Worm (Caenorhabditis elegans) whole organism, late embryonic: ENCODE data around the gene tmd-2.

Experiments used
- C08G9.2 ChIP-seq: sonication (generic microtip); optimal IDR thresholded peaks from 2 replicates; lab custom pipeline; 2016; ENCODE audit warnings: mild to moderate bottlenecking, missing genetic modification characterization, moderate library complexity, missing compliant biosample characterization
- K02D7.2 ChIP-seq: sonication (generic microtip); optimal IDR thresholded peaks from 2 replicates; lab custom pipeline; 2017; ENCODE audit warnings: mild to moderate bottlenecking, missing genetic modification characterization, missing compliant biosample characterization
- Y22D7AL.16 ChIP-seq: sonication (generic microtip); optimal IDR thresholded peaks from 2 replicates; lab custom pipeline; 2016; ENCODE audit warnings: missing genetic modification characterization, missing compliant biosample characterization
- ceh-22 ChIP-seq: sonication (generic microtip); optimal IDR thresholded peaks from 2 replicates; lab custom pipeline; 2017; ENCODE audit warnings: missing biosample characterization, missing genetic modification characterization
- ceh-24 ChIP-seq: sonication (generic microtip); optimal IDR thresholded peaks from 2 replicates; lab custom pipeline; 2016; ENCODE audit warnings: mild to moderate bottlenecking, missing genetic modification characterization, missing compliant biosample characterization
- ceh-30 ChIP-seq: fragments of 150-350 bp; optimal IDR thresholded peaks from 2 replicates; lab custom pipeline; 2014; ENCODE audit warnings: missing biosample characterization, missing genetic modification characterization
- ceh-48 ChIP-seq: sonication (generic microtip); optimal IDR thresholded peaks from 2 replicates; lab custom pipeline; 2016; ENCODE audit warnings: missing genetic modification characterization, inconsistent platforms, missing compliant biosample characterization
- ceh-6 ChIP-seq: fragments of 200-800 bp; sonication (Bioruptor generic); optimal IDR thresholded peaks from 2 replicates; lab custom pipeline; 2018; ENCODE audit warnings: mild to moderate bottlenecking, missing genetic modification characterization, missing compliant biosample characterization
- ceh-9 ChIP-seq: sonication (generic microtip); optimal IDR thresholded peaks from 2 replicates; lab custom pipeline; 2016; ENCODE audit warnings: mild to moderate bottlenecking, missing genetic modification characterization, inconsistent platforms, missing compliant biosample characterization
- che-1 ChIP-seq: sonication (generic microtip); optimal IDR thresholded peaks from 2 replicates; lab custom pipeline; 2016; ENCODE audit warnings: mild to moderate bottlenecking, missing genetic modification characterization, missing compliant biosample characterization
- elt-2 ChIP-seq: sonication (generic microtip); optimal IDR thresholded peaks from 2 replicates; lab custom pipeline; 2016; ENCODE audit warnings: missing genetic modification reagents, missing genetic modification characterization, missing compliant biosample characterization
- elt-4 ChIP-seq: sonication (generic microtip); optimal IDR thresholded peaks from 2 replicates; lab custom pipeline; 2016; ENCODE audit warnings: missing genetic modification characterization, missing compliant biosample characterization
- ets-4 ChIP-seq: sonication (generic microtip); optimal IDR thresholded peaks from 2 replicates; lab custom pipeline; 2016; ENCODE audit warnings: missing genetic modification characterization, missing compliant biosample characterization
- eyg-1 ChIP-seq: sonication (generic microtip); optimal IDR thresholded peaks from 2 replicates; lab custom pipeline; 2016; ENCODE audit warnings: missing genotype, missing genetic modification characterization, missing compliant biosample characterization
- fax-1 ChIP-seq: sonication (generic microtip); optimal IDR thresholded peaks from 2 replicates; lab custom pipeline; 2016; ENCODE audit warnings: missing genotype, missing genetic modification characterization, missing compliant biosample characterization
- fkh-10 ChIP-seq: fragments of 150-350 bp; optimal IDR thresholded peaks from 2 replicates; lab custom pipeline; 2014; ENCODE audit warnings: missing biosample characterization, missing genetic modification reagents, missing genetic modification characterization
- fkh-6 ChIP-seq: sonication (generic microtip); optimal IDR thresholded peaks from 2 replicates; lab custom pipeline; 2016; ENCODE audit warnings: missing genetic modification characterization, missing compliant biosample characterization
- hlh-13 ChIP-seq: fragments of 200-800 bp; sonication (Bioruptor generic); optimal IDR thresholded peaks from 2 replicates; lab custom pipeline; 2018; ENCODE audit warnings: mild to moderate bottlenecking, missing genetic modification characterization, missing compliant biosample characterization
- hlh-15 ChIP-seq: sonication (generic microtip); optimal IDR thresholded peaks from 2 replicates; lab custom pipeline; 2016; ENCODE audit warnings: missing genetic modification characterization, missing compliant biosample characterization
- hlh-30 ChIP-seq: sonication (generic microtip); optimal IDR thresholded peaks from 2 replicates; lab custom pipeline; 2017; ENCODE audit warnings: antibody characterized with exemption, missing genetic modification characterization, missing compliant biosample characterization; ENCODE audit not compliant: insufficient read depth
- hlh-6 ChIP-seq: sonication (generic microtip); optimal IDR thresholded peaks from 2 replicates; lab custom pipeline; 2016; ENCODE audit warnings: missing genotype, missing genetic modification characterization, missing compliant biosample characterization
- hlh-8 ChIP-seq: sonication (generic microtip); optimal IDR thresholded peaks from 2 replicates; lab custom pipeline; 2016; ENCODE audit warnings: missing genotype, missing genetic modification characterization, missing compliant biosample characterization
- lim-6 ChIP-seq: sonication (generic microtip); optimal IDR thresholded peaks from 2 replicates; lab custom pipeline; 2016; ENCODE audit warnings: missing genetic modification characterization, missing compliant biosample characterization
- nfya-1 ChIP-seq: sonication (generic microtip); optimal IDR thresholded peaks from 2 replicates; lab custom pipeline; 2017; ENCODE audit warnings: missing genetic modification characterization, mild to moderate bottlenecking, missing compliant biosample characterization, antibody characterized with exemption, moderate library complexity
- nhr-11 ChIP-seq: fragments of 150-350 bp; optimal IDR thresholded peaks from 2 replicates; lab custom pipeline; 2014; ENCODE audit warnings: missing biosample characterization, missing genetic modification characterization
- odd-2 ChIP-seq: sonication (generic microtip); optimal IDR thresholded peaks from 2 replicates; lab custom pipeline; 2017; ENCODE audit warnings: antibody characterized with exemption, mild to moderate bottlenecking, missing genetic modification characterization, missing compliant biosample characterization
- pat-9 ChIP-seq: fragments of 200-800 bp; sonication (Bioruptor generic); optimal IDR thresholded peaks from 2 replicates; lab custom pipeline; 2018; ENCODE audit warnings: mild to moderate bottlenecking, missing genetic modification characterization, moderate library complexity, missing compliant biosample characterization
- pha-2 ChIP-seq: sonication (generic microtip); optimal IDR thresholded peaks from 2 replicates; lab custom pipeline; 2017; ENCODE audit warnings: mild to moderate bottlenecking, missing genetic modification characterization, missing compliant biosample characterization
- pha-4 ChIP-seq: fragments of 150-350 bp; optimal IDR thresholded peaks from 2 replicates; lab custom pipeline; 2018; ENCODE audit warnings: missing biosample characterization, missing genetic modification reagents, missing genetic modification characterization
- pqm-1 ChIP-seq: sonication (generic microtip); optimal IDR thresholded peaks from 2 replicates; lab custom pipeline; 2016; ENCODE audit warnings: missing genetic modification characterization, missing compliant biosample characterization
- ref-2 ChIP-seq: sonication (generic microtip); optimal IDR thresholded peaks from 2 replicates; lab custom pipeline; 2016; ENCODE audit warnings: missing genetic modification characterization, missing compliant biosample characterization
- rnt-1 ChIP-seq: sonication (generic microtip); optimal IDR thresholded peaks from 2 replicates; lab custom pipeline; 2016; ENCODE audit warnings: missing genetic modification characterization, missing compliant biosample characterization
- sdc-2 ChIP-seq: sonication (generic microtip); optimal IDR thresholded peaks from 2 replicates; lab custom pipeline; 2016; ENCODE audit warnings: missing genotype, missing genetic modification characterization, missing compliant biosample characterization
- sox-2 ChIP-seq: fragments of 200-800 bp; sonication (Bioruptor generic); IDR thresholded peaks from 2 replicates; pipeline ENCODE4 v1.3.6; 2022; ENCODE audit warnings: missing genetic modification reagents, missing genetic modification characterization, missing compliant biosample characterization
- syd-9 ChIP-seq: sonication (generic microtip); optimal IDR thresholded peaks from 2 replicates; lab custom pipeline; 2016; ENCODE audit warnings: mild to moderate bottlenecking, missing genetic modification characterization, moderate library complexity, missing compliant biosample characterization
- tbx-2 ChIP-seq: sonication (generic microtip); optimal IDR thresholded peaks from 2 replicates; lab custom pipeline; 2016; ENCODE audit warnings: missing genetic modification characterization, missing compliant biosample characterization
- tbx-7 ChIP-seq: sonication (generic microtip); optimal IDR thresholded peaks from 2 replicates; lab custom pipeline; 2016; ENCODE audit warnings: missing genotype, missing genetic modification characterization, missing compliant biosample characterization
- ttx-3 ChIP-seq: sonication (generic microtip); optimal IDR thresholded peaks from 2 replicates; lab custom pipeline; 2016; ENCODE audit warnings: missing genetic modification reagents, missing genetic modification characterization, missing compliant biosample characterization
- unc-3 ChIP-seq, 2 experiments: fragments of 200-800 bp in 1 of 2; sonication (Bioruptor generic) in 1 of 2; sonication (generic microtip) in 1 of 2; conservative IDR thresholded peaks in 1 of 2; optimal IDR thresholded peaks in 1 of 2; 2 replicates each; pipeline versions ENCODE4 v1.3.6 to Lab custom; 2016 to 2022; ENCODE audit warnings: missing compliant biosample characterization in 2 of 2, missing genetic modification characterization in 2 of 2, missing genetic modification reagents in 1 of 2
- unc-42 ChIP-seq: sonication (generic microtip); optimal IDR thresholded peaks from 2 replicates; lab custom pipeline; 2016; ENCODE audit warnings: missing genotype, missing genetic modification characterization, missing compliant biosample characterization
- unc-55 ChIP-seq: sonication (generic microtip); optimal IDR thresholded peaks from 2 replicates; lab custom pipeline; 2017; ENCODE audit warnings: missing biosample characterization, missing genetic modification reagents, missing genetic modification characterization
- ztf-16 ChIP-seq: sonication (generic microtip); optimal IDR thresholded peaks from 2 replicates; lab custom pipeline; 2017; ENCODE audit warnings: missing genetic modification characterization, missing compliant biosample characterization

The tmd-2 gene

DNA sequence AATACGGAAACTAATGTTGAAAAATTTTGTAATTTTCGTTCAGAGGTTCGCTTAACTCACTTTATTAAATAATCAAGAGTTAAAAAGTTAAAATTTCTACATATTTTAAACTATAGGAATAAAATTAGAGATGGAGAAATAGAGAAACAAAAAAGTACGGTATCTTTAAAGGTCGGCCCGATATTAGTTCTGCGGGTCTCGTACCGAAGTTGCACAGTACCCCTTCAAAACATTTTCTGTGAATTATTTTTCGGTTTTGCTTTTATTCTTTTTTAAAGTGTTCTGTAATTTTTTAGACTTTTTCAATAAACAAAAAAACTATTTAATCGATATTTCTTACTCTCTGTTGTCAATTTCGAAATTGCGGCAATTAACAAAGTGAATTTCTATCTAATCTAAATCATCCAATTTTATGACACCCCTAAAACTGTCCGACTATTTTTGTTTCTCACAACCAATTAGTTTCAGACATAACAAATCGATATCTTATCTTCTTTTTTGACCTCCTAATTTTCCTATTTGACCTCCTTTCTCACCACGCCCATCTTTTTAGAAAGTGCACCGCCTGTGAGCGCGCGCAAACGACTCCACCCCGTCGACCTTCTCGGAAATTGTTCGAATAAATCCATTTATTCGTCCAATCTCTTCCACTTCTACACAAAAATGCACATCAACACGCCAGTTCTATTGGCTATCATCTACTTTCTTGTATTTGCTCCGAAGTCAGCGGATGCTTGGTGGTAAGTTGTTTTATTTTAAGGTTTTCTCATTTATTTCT, 21.2 kb downstream of the tmd-2 start, which contains the start of gene mom-2:
Gene mom-2, plus strand, starts transcription at position 554 of the 778 bp plus-strand sequence.
- TF ChIP-seq ztf-16 (tag; lab: Kevin White, UChicago) (no peak), nhr-11 (no peak), ceh-24 (tag; lab: Kevin White, UChicago) (no peak), unc-3 (GFP tag; conservative IDR thresholded peaks at IDR 0.05; lab: Robert Waterston, UW) (no peak), unc-3 (tag; optimal IDR thresholded peaks at IDR 0.05; lab: Kevin White, UChicago) (no peak), syd-9 (tag; lab: Kevin White, UChicago) (no peak), ceh-6 (GFP tag; lab: Kevin White, UChicago) (no peak), ceh-22 (tag; lab: Kevin White, UChicago) (no peak), hlh-6 (tag; lab: Kevin White, UChicago) (no peak), unc-42 (tag; lab: Kevin White, UChicago) (no peak), C08G9.2 (tag; lab: Kevin White, UChicago) (no peak), eyg-1 (no peak), pha-4 (tag; lab: Kevin White, UChicago) (no peak), pat-9 (tag; lab: Kevin White, UChicago) (no peak), tbx-7 (tag; lab: Kevin White, UChicago) (no peak)

DNA sequence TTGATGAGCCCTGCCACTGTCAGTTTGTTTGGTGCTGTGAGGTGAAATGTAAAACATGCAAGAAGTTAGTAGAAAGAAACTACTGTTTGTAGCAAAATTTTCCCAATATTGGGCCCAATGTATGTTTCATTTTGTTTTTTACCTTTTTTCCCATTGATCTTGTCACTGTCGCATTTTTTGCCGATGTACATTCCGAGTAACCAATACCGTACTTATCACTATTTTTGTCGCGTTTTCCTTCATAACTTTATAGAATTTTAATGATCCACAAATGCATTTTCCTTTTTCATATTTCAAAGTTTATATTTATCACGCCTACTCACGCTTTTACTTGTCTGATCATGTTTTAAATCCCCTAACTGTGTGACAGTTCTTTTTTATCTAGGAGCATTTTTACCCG, 23.3 kb downstream of the tmd-2 start:
- no peak for TF ChIP-seq elt-4 (tag; lab: Kevin White, UChicago)
- TF ChIP-seq, all 69 proteins: peak for 0

DNA sequence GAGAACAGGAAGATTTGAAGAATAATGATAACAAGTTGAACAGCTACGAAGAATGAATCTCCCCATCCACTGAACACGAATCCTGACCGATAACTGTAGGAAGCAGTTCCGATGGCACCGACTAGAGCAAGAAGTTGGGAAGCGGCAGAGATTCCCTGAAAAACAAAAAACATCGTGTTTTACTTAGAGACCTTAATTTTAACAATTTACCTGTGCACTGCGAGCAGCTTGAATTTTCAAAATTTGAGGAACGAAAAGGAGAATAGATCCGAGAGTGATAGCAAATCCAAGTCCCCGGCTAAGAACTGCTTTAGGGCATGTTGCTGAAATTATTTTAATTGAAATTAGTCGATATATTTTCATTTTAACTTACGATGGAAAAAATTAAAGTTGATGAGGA, 24.2 kb downstream of the tmd-2 start:
- TF ChIP-seq eyg-1, result no peak
- no peak for TF ChIP-seq tbx-2 (tag; lab: Kevin White, UChicago)
- TF ChIP-seq unc-55, result no peak
- TF ChIP-seq ets-4, result no peak
- TF ChIP-seq ztf-16 (tag; lab: Kevin White, UChicago), result no peak

DNA sequence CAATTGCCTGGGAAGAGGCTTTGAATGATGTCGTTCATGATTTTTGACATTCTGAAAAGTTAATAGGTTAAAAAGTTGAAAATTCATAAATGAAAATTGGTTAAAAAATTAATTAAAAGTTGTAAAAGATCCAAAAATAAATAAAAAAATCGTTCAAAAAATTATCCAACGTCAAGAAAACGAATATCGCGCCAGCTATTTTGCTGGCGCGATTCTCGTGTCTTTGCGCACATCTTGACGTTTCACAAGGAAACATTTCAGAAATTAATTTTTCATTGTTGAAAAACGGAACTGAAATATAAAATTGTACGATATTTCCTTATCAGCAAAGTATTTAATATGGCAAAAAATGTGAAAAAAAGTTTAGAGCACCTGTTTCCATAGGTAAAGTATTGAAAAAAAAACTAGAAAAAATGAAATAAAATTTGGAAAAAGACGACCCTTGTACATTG, 24.7 kb downstream of the tmd-2 start, which contains the start of gene mpdu-1:
Gene mpdu-1, minus strand, starts transcription at position 51 of the 452 bp plus-strand sequence.
- no peak for TF ChIP-seq K02D7.2
- TF ChIP-seq fkh-10 (GFP tag; lab: Kevin White, UChicago), result no peak
- TF ChIP-seq nfya-1 (tag; lab: Kevin White, UChicago), result peak; percentile 27
- no peak for TF ChIP-seq hlh-15 (tag; lab: Kevin White, UChicago)
- TF ChIP-seq ztf-16 (tag; lab: Kevin White, UChicago), result no peak
- peak; percentile 36 for TF ChIP-seq elt-2 (tag; lab: Kevin White, UChicago)
- no peak for TF ChIP-seq ceh-6 (GFP tag; lab: Kevin White, UChicago)
- TF ChIP-seq fax-1 (tag; lab: Kevin White, UChicago), result no peak
- TF ChIP-seq ceh-24 (tag; lab: Kevin White, UChicago), result no peak
- no peak for TF ChIP-seq che-1
- no peak for TF ChIP-seq hlh-13 (GFP tag; lab: Kevin White, UChicago)
- no peak for TF ChIP-seq ttx-3 (tag; lab: Kevin White, UChicago)
- no peak for TF ChIP-seq sox-2
- no peak for TF ChIP-seq hlh-8
- no peak for TF ChIP-seq pqm-1 (tag; lab: Kevin White, UChicago)
- TF ChIP-seq, all 69 proteins: peak for 2

DNA sequence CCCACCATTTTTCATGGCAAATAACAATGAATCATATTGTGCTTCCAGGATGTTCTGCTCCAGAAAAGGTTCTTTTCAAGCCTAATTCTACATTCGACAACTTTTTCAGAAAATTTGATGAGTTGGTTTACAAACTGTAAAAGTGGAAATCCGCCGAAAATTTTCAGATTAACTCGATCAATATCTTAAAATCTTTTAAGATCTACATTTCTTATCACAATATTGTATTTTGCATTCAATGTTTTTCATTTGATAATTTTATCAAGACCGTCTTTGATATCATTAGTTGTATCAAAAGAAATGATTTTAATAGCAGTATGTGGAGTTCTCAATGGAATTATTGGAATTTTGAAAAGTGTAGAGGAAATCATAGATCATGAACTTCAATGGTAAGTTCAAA, 25.3 kb downstream of the tmd-2 start, which contains the start of gene F38E1.6:
Gene F38E1.6, plus strand, starts transcription at position 301 of the 400 bp plus-strand sequence.
- no peak for TF ChIP-seq ref-2 (tag; lab: Kevin White, UChicago)
- no peak for TF ChIP-seq unc-42 (tag; lab: Kevin White, UChicago)
- TF ChIP-seq ceh-48, result no peak
- no peak for TF ChIP-seq tbx-2 (tag; lab: Kevin White, UChicago)
- no peak for TF ChIP-seq lim-6
- no peak for TF ChIP-seq elt-2 (tag; lab: Kevin White, UChicago)
- TF ChIP-seq odd-2 (tag; lab: Kevin White, UChicago), result no peak
- TF ChIP-seq pha-2 (tag; lab: Kevin White, UChicago), result no peak
- no peak for TF ChIP-seq hlh-30 (tag; lab: Kevin White, UChicago)
- no peak for TF ChIP-seq ceh-9 (tag; lab: Kevin White, UChicago)
- no peak for TF ChIP-seq pqm-1 (tag; lab: Kevin White, UChicago)
- TF ChIP-seq fkh-10 (GFP tag; lab: Kevin White, UChicago), result no peak
- TF ChIP-seq fkh-6 (tag; lab: Kevin White, UChicago), result no peak
- no peak for TF ChIP-seq rnt-1 (tag; lab: Kevin White, UChicago)
- no peak for TF ChIP-seq sdc-2 (tag; lab: Kevin White, UChicago)
- no peak for TF ChIP-seq Y22D7AL.16 (tag; lab: Kevin White, UChicago)
- TF ChIP-seq ceh-30 (tag; lab: Kevin White, UChicago), result no peak
